Worm (Caenorhabditis elegans): ENCODE data around the gene let-756.

let-756 gene

DNA sequence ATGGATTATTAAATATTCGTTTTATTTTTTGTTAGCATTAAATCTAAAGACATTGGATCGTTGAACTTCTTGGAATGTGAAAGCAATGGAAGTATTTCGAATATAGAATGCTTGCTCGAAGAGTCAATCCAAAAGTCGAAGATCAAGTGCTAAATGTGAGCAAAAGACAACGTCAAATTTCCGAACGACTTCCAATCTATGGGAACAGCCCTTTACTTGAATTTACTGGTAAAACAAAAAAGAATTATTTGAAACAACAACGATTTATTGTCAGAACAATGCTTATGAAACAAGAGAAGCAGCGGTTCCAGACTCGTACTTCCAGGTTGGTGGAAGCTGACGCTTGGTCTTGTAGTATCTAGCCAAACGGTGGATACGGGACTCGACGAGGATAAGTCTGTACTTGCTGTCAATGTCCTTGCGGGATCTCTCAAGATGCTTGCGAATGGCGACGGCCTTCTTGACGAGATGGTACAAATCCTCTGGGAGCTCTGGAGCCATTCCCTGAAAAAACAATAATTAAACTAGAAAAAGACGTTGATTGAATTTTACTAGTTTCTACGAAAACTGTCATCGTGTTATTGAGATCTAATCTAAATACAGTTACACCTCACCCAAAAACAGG lies 33.0 kb upstream of the let-756 start (continued):
- TF ChIP-seq hlh-30 (tag; optimal IDR thresholded peaks at IDR 0.05; ENCODE audit: insufficient read depth) (no peak), lin-13 (GFP tag; optimal IDR thresholded peaks at IDR 0.05) (no peak), zip-11 (GFP tag; IDR thresholded peaks at IDR 0.05) (no peak), attf-4 (tag; optimal IDR thresholded peaks at IDR 0.05) (no peak), mep-1 (tag; optimal IDR thresholded peaks at IDR 0.05) (peak; percentile 33)

DNA sequence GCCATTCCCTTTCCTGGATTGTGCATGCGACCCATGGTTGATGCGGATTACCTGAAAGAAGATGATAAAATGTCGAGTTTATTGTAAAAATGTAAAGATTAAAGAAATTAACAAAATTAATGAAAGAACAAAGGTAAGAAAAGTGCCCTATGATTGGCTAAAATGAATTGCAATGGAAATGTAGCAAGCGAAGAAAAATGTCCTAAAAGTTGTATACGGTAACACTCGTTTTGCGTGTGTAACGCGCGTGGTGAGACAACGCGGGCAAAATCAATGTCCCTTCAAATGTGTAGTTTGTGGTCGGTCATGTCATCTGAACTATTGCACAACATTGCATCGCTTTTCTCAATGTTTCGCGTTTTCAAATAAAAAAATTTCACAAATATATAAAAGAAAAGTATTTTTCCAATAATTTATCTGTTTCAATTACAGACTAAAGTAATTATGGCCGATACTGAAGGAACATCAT lies 31.9 kb upstream of the let-756 start, which contains the start of the genes rps-13 and nfx-1:
Gene rps-13 (minus strand): TSS at position 51 of the 469 bp plus-strand sequence.
Gene nfx-1 (plus strand): TSS at position 433 of the 469 bp plus-strand sequence.
- TF ChIP-seq dve-1 (tag; optimal IDR thresholded peaks at IDR 0.05; ENCODE audit: insufficient read depth): peak; percentile 84
- TF ChIP-seq zip-2 (tag; optimal IDR thresholded peaks at IDR 0.05): peak; percentile 99
- peak; percentile 43 for TF ChIP-seq mxl-3 (GFP tag; optimal IDR thresholded peaks at IDR 0.05)
- no peak for TF ChIP-seq lir-3 (tag; optimal IDR thresholded peaks at IDR 0.05)
- TF ChIP-seq lsy-2 (tag; optimal IDR thresholded peaks at IDR 0.05): peak; percentile 96 to 99
- TF ChIP-seq mdl-1 (tag; optimal IDR thresholded peaks at IDR 0.05): peak in 1 of 2 experiments; percentile 48
- peak; percentile 57 for TF ChIP-seq lin-38 (GFP tag; IDR thresholded peaks at IDR 0.05)
- peak; percentile 12 for TF ChIP-seq ceh-28 (tag; optimal IDR thresholded peaks at IDR 0.05)
- TF ChIP-seq rbr-2 (tag; optimal IDR thresholded peaks at IDR 0.05): peak; percentile 61
- TF ChIP-seq dmd-6 (GFP tag; IDR thresholded peaks at IDR 0.05): 0 out of 2 replicates have a peak, but pooled peaks have one; percentile 16
- peak; percentile 68 for TF ChIP-seq hmg-1.1 (GFP tag; IDR thresholded peaks at IDR 0.05)
- no peak for TF ChIP-seq zag-1 (tag; optimal IDR thresholded peaks at IDR 0.05)
- no peak for TF ChIP-seq egl-43 (GFP tag; IDR thresholded peaks at IDR 0.05)
- TF ChIP-seq D1046.2 (GFP tag; IDR thresholded peaks at IDR 0.05): peak; percentile 98
- peak in 1 of 2 experiments; percentile 81 for TF ChIP-seq hif-1 (tag; optimal IDR thresholded peaks at IDR 0.05)
- TF ChIP-seq mes-2 (tag; optimal IDR thresholded peaks at IDR 0.05; ENCODE audit: poor library complexity, severe bottlenecking): peak; percentile 82
- TF ChIP-seq fkh-10 (GFP tag; optimal IDR thresholded peaks at IDR 0.05): peak; percentile 32
- TF ChIP-seq nhr-25 (tag; optimal IDR thresholded peaks at IDR 0.05; ENCODE audit: borderline replicate concordance, insufficient read depth): peak; percentile 68
- peak; percentile 69 for TF ChIP-seq nhr-6 (tag; optimal IDR thresholded peaks at IDR 0.05)
- TF ChIP-seq unc-130 (GFP tag; optimal IDR thresholded peaks at IDR 0.05): peak; percentile 54
- no peak for TF ChIP-seq daf-16 (GFP tag; optimal IDR thresholded peaks at IDR 0.05)
- TF ChIP-seq daf-16 (tag; optimal IDR thresholded peaks at IDR 0.05): peak; percentile 85
- TF ChIP-seq lin-13 (GFP tag; optimal IDR thresholded peaks at IDR 0.05): peak; percentile 78
- peak; percentile 41 for TF ChIP-seq nhr-10 (tag; optimal IDR thresholded peaks at IDR 0.05)
- no peak for TF ChIP-seq cey-2 (tag; optimal IDR thresholded peaks at IDR 0.05; ENCODE audit: borderline replicate concordance, insufficient read depth)
- TF ChIP-seq aha-1 (tag): peak; percentile 100
- TF ChIP-seq dpl-1 (GFP tag; optimal IDR thresholded peaks at IDR 0.05): peak; percentile 73
- no peak for TF ChIP-seq pha-4 (GFP tag; IDR thresholded peaks at IDR 0.05)
- TF ChIP-seq pha-4 (tag; optimal IDR thresholded peaks at IDR 0.05): peak; percentile 97
- no peak for TF ChIP-seq tra-1 (GFP tag; IDR thresholded peaks at IDR 0.05)
- no peak for TF ChIP-seq Y48G9A.11 (GFP tag; IDR thresholded peaks at IDR 0.05)
- TF ChIP-seq mep-1 (tag; optimal IDR thresholded peaks at IDR 0.05): peak; percentile 85
- no peak for TF ChIP-seq nhr-237 (tag; optimal IDR thresholded peaks at IDR 0.05)
- peak; percentile 91 for TF ChIP-seq nhr-77 (tag; optimal IDR thresholded peaks at IDR 0.05)
- peak; percentile 99 for TF ChIP-seq nhr-28 (tag; optimal IDR thresholded peaks at IDR 0.05)
- no peak for TF ChIP-seq madf-5 (GFP tag; IDR thresholded peaks at IDR 0.05)
- TF ChIP-seq unc-62 (GFP tag; optimal IDR thresholded peaks at IDR 0.05 in 1 of 2): peak in 1 of 2 experiments; percentile 90
- TF ChIP-seq unc-62 (tag; optimal IDR thresholded peaks at IDR 0.05): no peak
- peak; percentile 93 for TF ChIP-seq hlh-30 (tag; optimal IDR thresholded peaks at IDR 0.05; ENCODE audit: insufficient read depth)
- no peak for TF ChIP-seq F10B5.3 (tag; optimal IDR thresholded peaks at IDR 0.05)
- no peak for TF ChIP-seq snpc-4 (tag; optimal IDR thresholded peaks at IDR 0.05)
- peak; percentile 65; the same call in 1 of the 2 replicates for TF ChIP-seq arid-1 (GFP tag; conservative IDR thresholded peaks at IDR 0.05)
- TF ChIP-seq ceh-62 (tag; optimal IDR thresholded peaks at IDR 0.05): no peak
- no peak for TF ChIP-seq mxl-2 (GFP tag; conservative IDR thresholded peaks at IDR 0.05)
- peak; percentile 10 for TF ChIP-seq F37D6.2 (tag; optimal IDR thresholded peaks at IDR 0.05)
- peak; percentile 18 for TF ChIP-seq lin-15B (tag; optimal IDR thresholded peaks at IDR 0.05)
